Worm (Caenorhabditis elegans) whole organism, L4/young adult: ENCODE measurements around the gene abu-4.

Experiments
- W03F9.2 ChIP-seq: fragments of 150-350 bp; optimal IDR thresholded peaks from 2 replicates; lab custom pipeline; 2014; ENCODE audit warnings: missing biosample characterization, missing genetic modification characterization
- dao-5 ChIP-seq: sonication (generic microtip); optimal IDR thresholded peaks from 2 replicates; lab custom pipeline; 2016; ENCODE audit warnings: missing genotype, missing genetic modification characterization, moderate library complexity, missing compliant biosample characterization
- him-1 ChIP-seq: sonication (generic microtip); optimal IDR thresholded peaks from 2 replicates; lab custom pipeline; 2016; ENCODE audit warnings: missing genotype, missing genetic modification reagents, missing genetic modification characterization, missing compliant biosample characterization

DNA sequence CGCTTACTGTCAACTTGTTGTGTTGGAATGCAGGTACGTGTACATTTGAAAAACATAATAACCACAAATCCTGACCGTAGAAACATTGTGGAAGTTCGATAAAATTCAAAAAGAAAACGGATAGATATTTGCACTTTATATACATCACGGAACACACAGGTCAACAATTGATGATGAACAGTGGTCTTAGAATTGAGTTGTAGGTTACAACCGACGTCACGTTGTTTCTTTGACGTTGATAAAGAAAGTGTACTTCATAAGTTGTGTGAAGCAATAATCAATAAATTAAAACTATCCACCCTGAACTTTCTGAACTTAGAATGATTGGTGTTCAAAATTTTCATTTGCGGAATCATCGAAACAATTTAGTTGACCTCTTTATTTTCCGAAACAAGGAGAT lies 2.9 kb upstream of the abu-4 start, which contains the start of gene Y5H2A.1:
- TF ChIP-seq W03F9.2 (tag; lab: Kevin White, UChicago) (no peak), him-1 (tag; lab: Kevin White, UChicago) (no peak), dao-5 (no peak)
